Worm (Caenorhabditis elegans) whole organism, L4 larva: Measurements from ENCODE around the gene rig-4.

ENCODE experiments used
- D1046.2 ChIP-seq: fragments of 200-800 bp; sonication (Bioruptor generic); IDR thresholded peaks from 2 replicates; pipeline ENCODE4 v1.3.6; 2022; ENCODE audit warnings: missing genetic modification characterization, missing compliant biosample characterization
- F10B5.3 ChIP-seq: sonication (generic microtip); optimal IDR thresholded peaks from 2 replicates; lab custom pipeline; 2016; ENCODE audit warnings: mild to moderate bottlenecking, missing genetic modification characterization, missing compliant biosample characterization
- F26F4.8 ChIP-seq: fragments of 200-800 bp; sonication (Bioruptor generic); conservative IDR thresholded peaks from 2 replicates; pipeline ENCODE4 v1.3.6; 2022; ENCODE audit warnings: missing genetic modification characterization, missing compliant biosample characterization
- F37D6.2 ChIP-seq: sonication (generic microtip); optimal IDR thresholded peaks from 2 replicates; lab custom pipeline; 2016; ENCODE audit warnings: mild to moderate bottlenecking, missing genetic modification characterization, missing compliant biosample characterization
- F49E8.2 ChIP-seq: sonication (generic microtip); optimal IDR thresholded peaks from 2 replicates; lab custom pipeline; 2016; ENCODE audit warnings: missing compliant biosample characterization, mild to moderate bottlenecking, missing genetic modification characterization, borderline replicate concordance
- R02D3.7 ChIP-seq: fragments of 150-350 bp; sonication (generic microtip); optimal IDR thresholded peaks from 3 replicates; lab custom pipeline; 2014; ENCODE audit warnings: missing biosample characterization, missing genetic modification characterization
- T26A8.4 ChIP-seq: fragments of 200-800 bp; sonication (Bioruptor generic); IDR thresholded peaks from 2 replicates; pipeline ENCODE4 v1.3.6; 2022; ENCODE audit warnings: missing genetic modification characterization, missing compliant biosample characterization
- Y5F2A.4 ChIP-seq: fragments of 200-800 bp; sonication (Bioruptor generic); optimal IDR thresholded peaks from 2 replicates; lab custom pipeline; 2018; ENCODE audit warnings: mild to moderate bottlenecking, missing genetic modification characterization, missing compliant biosample characterization
- ZK337.2 ChIP-seq: fragments of 200-800 bp; sonication (Bioruptor generic); IDR thresholded peaks from 2 replicates; pipeline ENCODE4 v1.3.6; 2022; ENCODE audit warnings: missing genetic modification reagents, missing genetic modification characterization, missing compliant biosample characterization
- ama-1 ChIP-seq: fragments of 150-350 bp; optimal IDR thresholded peaks from 2 replicates; lab custom pipeline; 2014; ENCODE audit warnings: inconsistent platforms, mixed read lengths
- arid-1 ChIP-seq: fragments of 200-800 bp; sonication (Bioruptor generic); conservative IDR thresholded peaks from 2 replicates; pipeline ENCODE4 v1.3.6; 2022; ENCODE audit warnings: missing genetic modification reagents, missing genetic modification characterization, missing compliant biosample characterization
- ceh-20 ChIP-seq: fragments of 200-800 bp; sonication (Bioruptor generic); IDR thresholded peaks from 2 replicates; pipeline ENCODE4 v1.3.6; 2022; ENCODE audit warnings: missing genetic modification reagents, missing genetic modification characterization, missing compliant biosample characterization
- ceh-28 ChIP-seq: fragments of 150-350 bp; optimal IDR thresholded peaks from 2 replicates; lab custom pipeline; 2014; ENCODE audit warnings: missing biosample characterization, missing genetic modification reagents, missing genetic modification characterization
- ceh-62 ChIP-seq: sonication (generic microtip); optimal IDR thresholded peaks from 2 replicates; lab custom pipeline; 2017; ENCODE audit warnings: missing biosample characterization, missing genetic modification characterization
- ceh-82 ChIP-seq: sonication (generic microtip); optimal IDR thresholded peaks from 2 replicates; lab custom pipeline; 2017; ENCODE audit warnings: missing biosample characterization, missing genetic modification characterization
- daf-12 ChIP-seq: fragments of 150-350 bp; optimal IDR thresholded peaks from 2 replicates; lab custom pipeline; 2014; ENCODE audit warnings: missing biosample characterization, missing genetic modification reagents, missing genetic modification characterization
- daf-16 ChIP-seq, 3 experiments: sonication (generic microtip); optimal IDR thresholded peaks; 2 replicates each; lab custom pipeline; 2016 to 2017; ENCODE audit warnings: missing genetic modification characterization in 3 of 3, missing genetic modification reagents in 3 of 3, mild to moderate bottlenecking in 2 of 3, missing compliant biosample characterization in 2 of 3, missing biosample characterization in 1 of 3, moderate library complexity in 1 of 3
- daf-19 ChIP-seq: fragments of 200-800 bp; sonication (Bioruptor generic); conservative IDR thresholded peaks from 2 replicates; pipeline ENCODE4 v1.3.6; 2022; ENCODE audit warnings: missing genetic modification characterization, missing compliant biosample characterization
- dmd-8 ChIP-seq: fragments of 200-800 bp; sonication (Bioruptor generic); IDR thresholded peaks from 2 replicates; pipeline ENCODE4 v1.3.6; 2022; ENCODE audit warnings: missing genetic modification characterization, missing compliant biosample characterization
- dmd-9 ChIP-seq: fragments of 200-800 bp; sonication (Bioruptor generic); IDR thresholded peaks from 2 replicates; pipeline ENCODE4 v1.3.6; 2022; ENCODE audit warnings: missing genetic modification reagents, missing genetic modification characterization, missing compliant biosample characterization
- dpl-1 ChIP-seq: fragments of 150-350 bp; optimal IDR thresholded peaks from 2 replicates; lab custom pipeline; 2014; ENCODE audit warnings: missing biosample characterization, missing genetic modification reagents, missing genetic modification characterization
- dve-1 ChIP-seq: sonication (generic microtip); optimal IDR thresholded peaks from 2 replicates; lab custom pipeline; 2017; ENCODE audit warnings: antibody characterized with exemption, mild to moderate bottlenecking, missing genetic modification characterization, missing compliant biosample characterization; ENCODE audit not compliant: insufficient read depth
- hlh-30 ChIP-seq: sonication (generic microtip); optimal IDR thresholded peaks from 2 replicates; lab custom pipeline; 2017; ENCODE audit warnings: antibody characterized with exemption, mild to moderate bottlenecking, missing genetic modification characterization, missing compliant biosample characterization; ENCODE audit not compliant: insufficient read depth
- lin-1 ChIP-seq: fragments of 200-800 bp; sonication (Bioruptor generic); IDR thresholded peaks from 2 replicates; pipeline ENCODE4 v1.3.6; 2022; ENCODE audit warnings: missing genetic modification reagents, missing genetic modification characterization, missing compliant biosample characterization
- lin-13 ChIP-seq: fragments of 150-350 bp; optimal IDR thresholded peaks from 2 replicates; lab custom pipeline; 2014; ENCODE audit warnings: missing biosample characterization, missing genetic modification reagents, missing genetic modification characterization
- lin-38 ChIP-seq: fragments of 200-800 bp; sonication (Bioruptor generic); IDR thresholded peaks from 2 replicates; pipeline ENCODE4 v1.3.6; 2022; ENCODE audit warnings: missing genetic modification reagents, missing genetic modification characterization, missing compliant biosample characterization
- lir-3 ChIP-seq: sonication (generic microtip); optimal IDR thresholded peaks from 2 replicates; lab custom pipeline; 2016; ENCODE audit warnings: mild to moderate bottlenecking, missing genetic modification characterization, missing compliant biosample characterization
- madf-5 ChIP-seq, 2 experiments: fragments of 200-800 bp; sonication (Bioruptor generic); IDR thresholded peaks; 2 replicates each; pipeline ENCODE4 v1.3.6; 2022; ENCODE audit warnings: missing compliant biosample characterization in 2 of 2, missing genetic modification characterization in 2 of 2
- mdt-29 ChIP-seq: fragments of 200-800 bp; sonication (Bioruptor generic); IDR thresholded peaks from 2 replicates; pipeline ENCODE4 v1.3.6; 2022; ENCODE audit warnings: missing genetic modification reagents, missing genetic modification characterization, missing compliant biosample characterization
- mep-1 ChIP-seq: fragments of 150-350 bp; sonication (generic microtip); optimal IDR thresholded peaks from 3 replicates; lab custom pipeline; 2014; ENCODE audit warnings: missing biosample characterization, missing genetic modification characterization
- mes-2 ChIP-seq: sonication (generic microtip); optimal IDR thresholded peaks from 2 replicates; lab custom pipeline; 2016; ENCODE audit warnings: missing genotype, mild to moderate bottlenecking, missing genetic modification characterization, missing compliant biosample characterization; ENCODE audit not compliant: poor library complexity, severe bottlenecking
- mxl-3 ChIP-seq: fragments of 200-800 bp; sonication (Bioruptor generic); optimal IDR thresholded peaks from 2 replicates; lab custom pipeline; 2018; ENCODE audit warnings: mild to moderate bottlenecking, missing genetic modification characterization, missing compliant biosample characterization
- nhr-10 ChIP-seq: fragments of 150-350 bp; optimal IDR thresholded peaks from 2 replicates; lab custom pipeline; 2014; ENCODE audit warnings: missing biosample characterization, missing genetic modification characterization
- nhr-102 ChIP-seq: sonication (generic microtip); optimal IDR thresholded peaks from 2 replicates; lab custom pipeline; 2016; ENCODE audit warnings: mild to moderate bottlenecking, missing genetic modification characterization, moderate library complexity, missing compliant biosample characterization
- nhr-111 ChIP-seq: fragments of 200-800 bp; sonication (Bioruptor generic); optimal IDR thresholded peaks from 2 replicates; lab custom pipeline; 2018; ENCODE audit warnings: mild to moderate bottlenecking, missing genetic modification characterization, missing compliant biosample characterization
- nhr-41 ChIP-seq: fragments of 200-800 bp; sonication (Bioruptor generic); IDR thresholded peaks from 2 replicates; pipeline ENCODE4 v1.3.6; 2022; ENCODE audit warnings: missing genetic modification reagents, missing genetic modification characterization, missing compliant biosample characterization
- nhr-42 ChIP-seq: fragments of 200-800 bp; sonication (Bioruptor generic); IDR thresholded peaks from 2 replicates; pipeline ENCODE4 v1.3.6; 2022; ENCODE audit warnings: missing genetic modification characterization, missing compliant biosample characterization
- nhr-48 ChIP-seq: sonication (generic microtip); optimal IDR thresholded peaks from 2 replicates; lab custom pipeline; 2016; ENCODE audit warnings: mild to moderate bottlenecking, missing genetic modification characterization, missing compliant biosample characterization
- sdz-12 ChIP-seq: fragments of 200-800 bp; sonication (Bioruptor generic); optimal IDR thresholded peaks from 2 replicates; lab custom pipeline; 2018; ENCODE audit warnings: mild to moderate bottlenecking, missing genetic modification characterization, missing compliant biosample characterization
- skn-1 ChIP-seq: fragments of 150-350 bp; optimal IDR thresholded peaks from 2 replicates; lab custom pipeline; 2014; ENCODE audit warnings: missing biosample characterization, missing genetic modification characterization
- spr-1 ChIP-seq: sonication (generic microtip); optimal IDR thresholded peaks from 2 replicates; lab custom pipeline; 2016; ENCODE audit warnings: mild to moderate bottlenecking, missing genetic modification characterization, missing compliant biosample characterization
- tag-97 ChIP-seq: fragments of 200-800 bp; sonication (Bioruptor generic); IDR thresholded peaks from 2 replicates; pipeline ENCODE4 v1.3.6; 2022; ENCODE audit warnings: missing genetic modification characterization, missing compliant biosample characterization
- tra-1 ChIP-seq: fragments of 200-800 bp; sonication (Bioruptor generic); IDR thresholded peaks from 2 replicates; pipeline ENCODE4 v1.3.6; 2022; ENCODE audit warnings: missing genetic modification reagents, missing genetic modification characterization, missing compliant biosample characterization
- unc-130 ChIP-seq: sonication (generic microtip); optimal IDR thresholded peaks from 2 replicates; lab custom pipeline; 2016; ENCODE audit warnings: missing genetic modification reagents, missing genetic modification characterization, missing compliant biosample characterization
- ztf-7 ChIP-seq: fragments of 150-350 bp; optimal IDR thresholded peaks from 2 replicates; lab custom pipeline; 2014; ENCODE audit warnings: missing biosample characterization, missing genetic modification characterization

rig-4 gene

ce11 chrIV:7983728-7984346 lies 20.1 kb downstream of the rig-4 start (continued):
- TF ChIP-seq daf-16 (GFP tag; optimal IDR thresholded peaks at IDR 0.05; lab: Kevin White, UChicago) (peak in 1 of 2 experiments; percentile 14), daf-16 (tag; optimal IDR thresholded peaks at IDR 0.05; lab: Kevin White, UChicago) (peak; percentile 4), ZK337.2 (GFP tag; lab: Robert Waterston, UW) (no peak), lin-38 (GFP tag; lab: Robert Waterston, UW) (peak; percentile 47), nhr-111 (GFP tag; lab: Kevin White, UChicago) (peak; percentile 21), spr-1 (tag; lab: Kevin White, UChicago) (peak; percentile 31), dmd-8 (GFP tag; lab: Robert Waterston, UW) (no peak), R02D3.7 (tag; lab: Kevin White, UChicago) (no peak), F10B5.3 (no peak), mep-1 (tag; lab: Kevin White, UChicago) (peak; percentile 38), nhr-102 (tag; lab: Kevin White, UChicago) (peak; percentile 35), dve-1 (tag; lab: Kevin White, UChicago) (peak; percentile 35), nhr-48 (tag; lab: Kevin White, UChicago) (peak; percentile 29), skn-1 (tag; lab: Kevin White, UChicago) (no peak), lin-1 (no peak), dpl-1 (GFP tag; lab: Kevin White, UChicago) (no peak), madf-5 (GFP tag; IDR thresholded peaks at IDR 0.05; lab: Robert Waterston, UW) (no peak), mdt-29 (GFP tag; lab: Robert Waterston, UW) (no peak), ceh-20 (no peak), lir-3 (tag; lab: Kevin White, UChicago) (no peak), F49E8.2 (tag; lab: Kevin White, UChicago) (no peak), T26A8.4 (GFP tag; lab: Robert Waterston, UW) (peak; percentile 75; the same call in 1 of the 2 replicates), daf-19 (no peak), ama-1 (no peak), ceh-28 (tag; lab: Kevin White, UChicago) (no peak), daf-12 (tag; lab: Kevin White, UChicago) (no peak), nhr-42 (GFP tag; lab: Robert Waterston, UW) (peak; percentile 59), mes-2 (tag; lab: Kevin White, UChicago) (peak; percentile 16), ceh-82 (tag; lab: Kevin White, UChicago) (no peak), ztf-7 (tag; lab: Kevin White, UChicago) (no peak), lin-13 (GFP tag; lab: Kevin White, UChicago) (peak; percentile 19), tra-1 (GFP tag; lab: Robert Waterston, UW) (0 out of 2 replicates have a peak, but pooled peaks have one; percentile 12), dmd-9 (GFP tag; lab: Robert Waterston, UW) (0 out of 2 replicates have a peak, but pooled peaks have one; percentile 46), unc-130 (peak; percentile 25), D1046.2 (GFP tag; lab: Robert Waterston, UW) (no peak), Y5F2A.4 (no peak), nhr-10 (no peak), F26F4.8 (GFP tag; lab: Robert Waterston, UW) (0 out of 2 replicates have a peak, but pooled peaks have one; percentile 29), nhr-41 (GFP tag; lab: Robert Waterston, UW) (no peak), F37D6.2 (tag; lab: Kevin White, UChicago) (no peak), tag-97 (no peak), sdz-12 (GFP tag; lab: Kevin White, UChicago) (no peak), arid-1 (GFP tag; lab: Robert Waterston, UW) (no peak; the same call in 1 of the 2 replicates), hlh-30 (tag; lab: Kevin White, UChicago) (no peak), ceh-62 (no peak), mxl-3 (GFP tag; lab: Kevin White, UChicago) (no peak)
